Worm (Caenorhabditis elegans) whole organism, L3 larva: Measurements from ENCODE around the gene cthd-1.

ENCODE experiments used
- nhr-12 ChIP-seq: fragments of 150-350 bp; optimal IDR thresholded peaks from 2 replicates; lab custom pipeline; 2014; ENCODE audit warnings: missing biosample characterization, missing genetic modification characterization
- tbx-2 ChIP-seq: sonication (generic microtip); optimal IDR thresholded peaks from 2 replicates; lab custom pipeline; 2016; ENCODE audit warnings: mild to moderate bottlenecking, missing genetic modification characterization, missing compliant biosample characterization

- TF ChIP-seq nhr-12 (tag; lab: Kevin White, UChicago): no peak
- no peak for TF ChIP-seq tbx-2 (tag; lab: Kevin White, UChicago)
These were observed 47.1 kb upstream of the cthd-1 start, which contains the start of gene T06E4.5 for ce11 chrV:9630944-9631343.
